Worm (Caenorhabditis elegans) whole organism, young adult: ENCODE measurements around the gene Y51H7C.8.
A peak's percentile ranks its signal among the peaks of the same experiment; 100 is the strongest.

Experiments used
- B0261.1 ChIP-seq: sonication (generic microtip); optimal IDR thresholded peaks from 2 replicates; lab custom pipeline; 2016; ENCODE audit warnings: mild to moderate bottlenecking, missing genetic modification characterization, moderate library complexity, missing compliant biosample characterization
- C17E4.6 ChIP-seq: fragments of 200-800 bp; sonication (Bioruptor generic); IDR thresholded peaks from 2 replicates; pipeline ENCODE4 v1.3.6; 2022; ENCODE audit warnings: missing genetic modification reagents, missing genetic modification characterization, missing compliant biosample characterization
- D2030.7 ChIP-seq: fragments of 200-800 bp; sonication (Bioruptor generic); IDR thresholded peaks from 2 replicates; pipeline ENCODE4 v1.3.6; 2022; ENCODE audit warnings: missing genetic modification reagents, missing genetic modification characterization, missing compliant biosample characterization
- F10E7.11 ChIP-seq: sonication (generic microtip); optimal IDR thresholded peaks from 2 replicates; lab custom pipeline; 2017; ENCODE audit warnings: mild to moderate bottlenecking, missing genetic modification characterization, moderate library complexity, missing compliant biosample characterization
- F23B12.7 ChIP-seq: sonication (generic microtip); optimal IDR thresholded peaks from 2 replicates; lab custom pipeline; 2017; ENCODE audit warnings: missing genetic modification characterization, mild to moderate bottlenecking, missing compliant biosample characterization, antibody characterized with exemption, moderate library complexity; ENCODE audit not compliant: insufficient read depth
- F37B4.10 ChIP-seq: fragments of 200-800 bp; sonication (Bioruptor generic); IDR thresholded peaks from 2 replicates; pipeline ENCODE4 v1.3.6; 2022; ENCODE audit warnings: missing genetic modification characterization, missing compliant biosample characterization
- K12H6.12 ChIP-seq: fragments of 200-800 bp; sonication (Bioruptor generic); optimal IDR thresholded peaks from 2 replicates; lab custom pipeline; 2018; ENCODE audit warnings: mild to moderate bottlenecking, missing genetic modification characterization, missing compliant biosample characterization
- Y56A3A.18 ChIP-seq: fragments of 200-800 bp; sonication (Bioruptor generic); IDR thresholded peaks from 2 replicates; pipeline ENCODE4 v1.3.6; 2022; ENCODE audit warnings: missing genetic modification reagents, missing genetic modification characterization, missing compliant biosample characterization
- Y95B8A.8 ChIP-seq: fragments of 200-800 bp; sonication (Bioruptor generic); IDR thresholded peaks from 2 replicates; pipeline ENCODE4 v1.3.6; 2022; ENCODE audit warnings: missing genetic modification reagents, missing genetic modification characterization, missing compliant biosample characterization
- aptf-3 ChIP-seq: fragments of 200-800 bp; sonication (Bioruptor generic); IDR thresholded peaks from 2 replicates; pipeline ENCODE4 v1.3.6; 2022; ENCODE audit warnings: missing genetic modification characterization, missing compliant biosample characterization
- attf-3 ChIP-seq: fragments of 200-800 bp; sonication (Bioruptor generic); conservative IDR thresholded peaks from 2 replicates; pipeline ENCODE4 v1.3.6; 2022; ENCODE audit warnings: missing genetic modification reagents, missing genetic modification characterization, missing compliant biosample characterization
- attf-6 ChIP-seq: fragments of 200-800 bp; sonication (Bioruptor generic); IDR thresholded peaks from 2 replicates; pipeline ENCODE4 v1.3.6; 2022; ENCODE audit warnings: missing genetic modification reagents, missing genetic modification characterization, missing compliant biosample characterization
- bed-1 ChIP-seq: fragments of 200-800 bp; sonication (Bioruptor generic); IDR thresholded peaks from 2 replicates; pipeline ENCODE4 v1.3.6; 2022; ENCODE audit warnings: missing genetic modification reagents, missing genetic modification characterization, missing compliant biosample characterization
- hlh-12 ChIP-seq: sonication (generic microtip); optimal IDR thresholded peaks from 2 replicates; lab custom pipeline; 2016; ENCODE audit warnings: missing genetic modification characterization, missing compliant biosample characterization
- hlh-26 ChIP-seq: fragments of 200-800 bp; sonication (Bioruptor generic); conservative IDR thresholded peaks from 2 replicates; pipeline ENCODE4 v1.3.6; 2022; ENCODE audit warnings: missing genetic modification reagents, missing genetic modification characterization, missing compliant biosample characterization
- hmg-1.2 ChIP-seq: fragments of 200-800 bp; sonication (Bioruptor generic); IDR thresholded peaks from 2 replicates; pipeline ENCODE4 v1.3.6; 2022; ENCODE audit warnings: missing genetic modification reagents, missing genetic modification characterization, missing compliant biosample characterization
- hmg-20 ChIP-seq: fragments of 200-800 bp; sonication (Bioruptor generic); IDR thresholded peaks from 2 replicates; pipeline ENCODE4 v1.3.6; 2022; ENCODE audit warnings: missing genetic modification reagents, missing genetic modification characterization, missing compliant biosample characterization
- let-526 ChIP-seq: fragments of 200-800 bp; sonication (Bioruptor generic); IDR thresholded peaks from 2 replicates; pipeline ENCODE4 v1.3.6; 2022; ENCODE audit warnings: missing genetic modification reagents, missing genetic modification characterization, missing compliant biosample characterization
- let-607 ChIP-seq, 2 experiments: fragments of 200-800 bp in 1 of 2; sonication (Bioruptor generic) in 1 of 2; sonication (generic microtip) in 1 of 2; optimal IDR thresholded peaks; 2 replicates each; lab custom pipeline; 2016 to 2018; ENCODE audit warnings: mild to moderate bottlenecking in 2 of 2, missing compliant biosample characterization in 2 of 2, missing genetic modification characterization in 2 of 2, moderate library complexity in 2 of 2, missing genotype in 1 of 2
- lin-35 ChIP-seq, 3 experiments: fragments of 150-350 bp in 2 of 3; sonication (generic microtip) in 1 of 3; optimal IDR thresholded peaks; 2 replicates each; lab custom pipeline; 2014 to 2018; ENCODE audit warnings: missing biosample characterization in 3 of 3, missing genetic modification characterization in 3 of 3, missing genetic modification reagents in 3 of 3
- lin-40 ChIP-seq: sonication (generic microtip); optimal IDR thresholded peaks from 2 replicates; lab custom pipeline; 2016; ENCODE audit warnings: missing genetic modification characterization, mild to moderate bottlenecking, missing compliant biosample characterization, missing genotype, missing genetic modification reagents
- lir-1 ChIP-seq: fragments of 200-800 bp; sonication (Bioruptor generic); conservative IDR thresholded peaks from 2 replicates; pipeline ENCODE4 v1.3.6; 2022; ENCODE audit warnings: missing genetic modification reagents, missing genetic modification characterization, missing compliant biosample characterization
- lsl-1 ChIP-seq: fragments of 200-800 bp; sonication (Bioruptor generic); optimal IDR thresholded peaks from 2 replicates; lab custom pipeline; 2018; ENCODE audit warnings: mild to moderate bottlenecking, missing genetic modification characterization, moderate library complexity, missing compliant biosample characterization
- lsy-27 ChIP-seq: sonication (generic microtip); optimal IDR thresholded peaks from 2 replicates; lab custom pipeline; 2017; ENCODE audit warnings: missing genetic modification characterization, mild to moderate bottlenecking, missing compliant biosample characterization, antibody characterized with exemption, missing genotype, borderline replicate concordance; ENCODE audit not compliant: insufficient read depth
- nhr-120 ChIP-seq: fragments of 200-800 bp; sonication (Bioruptor generic); IDR thresholded peaks from 2 replicates; pipeline ENCODE4 v1.3.6; 2022; ENCODE audit warnings: missing genetic modification characterization, missing compliant biosample characterization
- rpc-1 ChIP-seq, 2 experiments: fragments of 150-350 bp in 1 of 2; sonication (generic microtip) in 1 of 2; optimal IDR thresholded peaks; 2 replicates each; lab custom pipeline; 2014 to 2018; ENCODE audit warnings: missing biosample characterization in 1 of 2, missing genetic modification characterization in 1 of 2, missing genetic modification reagents in 1 of 2, missing genotype in 1 of 2
- sptf-2 ChIP-seq: fragments of 200-800 bp; sonication (Bioruptor generic); optimal IDR thresholded peaks from 2 replicates; lab custom pipeline; 2018; ENCODE audit warnings: mild to moderate bottlenecking, missing genetic modification characterization, missing compliant biosample characterization
- tbp1 ChIP-seq: fragments of 200-800 bp; sonication (Bioruptor generic); optimal IDR thresholded peaks from 2 replicates; lab custom pipeline; 2018; ENCODE audit warnings: mild to moderate bottlenecking, missing genetic modification characterization, missing compliant biosample characterization
- unc-130 ChIP-seq: sonication (generic microtip); optimal IDR thresholded peaks from 2 replicates; lab custom pipeline; 2016; ENCODE audit warnings: missing genetic modification reagents, missing genetic modification characterization, missing compliant biosample characterization
- unc-62 ChIP-seq: fragments of 150-350 bp; optimal IDR thresholded peaks from 2 replicates; lab custom pipeline; 2014; ENCODE audit warnings: missing biosample characterization, missing genetic modification reagents, missing genetic modification characterization

Y51H7C.8 gene

DNA sequence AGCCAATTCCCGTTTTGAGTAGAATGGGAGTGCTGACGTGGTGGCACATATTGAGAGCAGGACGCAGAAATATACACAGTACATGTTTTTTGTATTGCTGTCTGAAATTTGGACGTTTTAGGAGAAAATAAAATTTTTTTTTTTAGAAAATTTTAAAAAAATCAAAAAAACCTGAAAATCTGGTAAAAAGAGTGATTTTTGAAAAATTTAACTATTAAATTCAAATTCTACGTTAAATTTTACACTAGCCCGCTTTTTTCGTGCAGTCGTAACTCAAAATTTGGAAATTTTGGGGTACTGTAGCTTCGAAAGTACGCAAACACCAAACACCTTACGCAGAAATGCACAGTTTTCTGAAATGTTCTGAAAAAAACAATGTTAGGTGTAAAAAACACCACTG is 43.7 kb upstream of the Y51H7C.8 start, which contains the start of gene C13A10.2:
Gene C13A10.2, minus strand, starts transcription at position 101 of the 400 bp plus-strand sequence.
- TF ChIP-seq Y95B8A.8 (GFP tag; lab: Robert Waterston, UW) (no peak), let-607 (tag; optimal IDR thresholded peaks at IDR 0.05; lab: Kevin White, UChicago) (no peak), F10E7.11 (tag; lab: Kevin White, UChicago) (no peak), lsl-1 (GFP tag; lab: Kevin White, UChicago) (peak; percentile 28)

DNA sequence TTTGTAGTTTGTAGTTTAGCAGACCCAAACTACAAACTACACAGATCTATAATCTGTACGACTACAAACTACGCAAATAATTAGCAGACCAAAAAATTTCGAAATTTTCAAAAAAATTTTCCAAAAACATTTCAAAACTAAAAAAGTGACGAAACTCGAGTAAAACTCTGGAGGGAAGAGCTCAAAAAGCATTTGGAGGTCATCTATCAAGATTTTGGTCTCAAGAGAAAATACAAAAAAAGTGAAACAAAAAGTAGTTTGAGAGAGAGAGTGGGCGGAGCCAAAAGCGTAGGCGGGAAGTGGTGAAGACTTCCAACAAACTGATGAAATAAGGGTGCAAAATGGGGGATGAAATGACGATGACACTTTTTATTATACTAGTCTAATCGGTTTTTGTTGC is 41.3 kb upstream of the Y51H7C.8 start:
- no peak for TF ChIP-seq hmg-1.2 (GFP tag; lab: Robert Waterston, UW)
- TF ChIP-seq tbp1, result no peak
- no peak for TF ChIP-seq C17E4.6 (GFP tag; lab: Robert Waterston, UW)
- TF ChIP-seq attf-3 (GFP tag; lab: Robert Waterston, UW), result no peak
- TF ChIP-seq bed-1 (GFP tag; lab: Robert Waterston, UW), result no peak
- no peak for TF ChIP-seq unc-62
- TF ChIP-seq sptf-2 (GFP tag; lab: Kevin White, UChicago), result no peak
- no peak for TF ChIP-seq lsy-27 (tag; lab: Kevin White, UChicago)
- no peak for TF ChIP-seq lsl-1 (GFP tag; lab: Kevin White, UChicago)
- TF ChIP-seq F37B4.10, result no peak
- TF ChIP-seq hlh-26 (GFP tag; lab: Robert Waterston, UW), result no peak
- TF ChIP-seq lin-40 (tag; lab: Kevin White, UChicago), result no peak
- no peak for TF ChIP-seq lin-35 (GFP tag; optimal IDR thresholded peaks at IDR 0.05; lab: Kevin White, UChicago)
- TF ChIP-seq hmg-20 (GFP tag; lab: Robert Waterston, UW), result no peak

DNA sequence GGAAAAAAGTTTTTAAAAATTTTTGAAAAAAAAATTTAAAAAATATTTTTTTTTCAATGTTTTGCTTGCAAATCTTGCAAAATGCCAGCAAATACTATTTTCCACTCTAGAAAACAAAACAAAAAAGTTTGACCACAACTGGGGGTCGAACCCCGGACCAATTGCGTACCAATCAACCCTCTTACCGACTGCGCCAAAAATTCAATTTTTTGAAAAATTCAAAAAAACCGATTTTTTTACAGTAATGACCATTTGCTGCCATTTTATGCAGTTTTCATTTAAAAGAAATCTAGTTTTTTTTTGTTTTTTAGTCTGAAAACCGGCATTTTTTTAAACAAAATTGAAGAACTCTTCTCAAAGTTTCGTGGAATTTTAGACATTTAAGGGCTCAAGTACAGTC is 39.2 kb upstream of the Y51H7C.8 start:
- TF ChIP-seq rpc-1 (optimal IDR thresholded peaks at IDR 0.05; lab: Kevin White, UChicago), result peak; percentile 26
- TF ChIP-seq rpc-1 (tag; optimal IDR thresholded peaks at IDR 0.05; lab: Kevin White, UChicago), result peak; percentile 60
- TF ChIP-seq tbp1, result peak; percentile 51
- TF ChIP-seq nhr-120 (GFP tag; lab: Robert Waterston, UW), result no peak
- no peak for TF ChIP-seq K12H6.12 (tag; lab: Kevin White, UChicago)

DNA sequence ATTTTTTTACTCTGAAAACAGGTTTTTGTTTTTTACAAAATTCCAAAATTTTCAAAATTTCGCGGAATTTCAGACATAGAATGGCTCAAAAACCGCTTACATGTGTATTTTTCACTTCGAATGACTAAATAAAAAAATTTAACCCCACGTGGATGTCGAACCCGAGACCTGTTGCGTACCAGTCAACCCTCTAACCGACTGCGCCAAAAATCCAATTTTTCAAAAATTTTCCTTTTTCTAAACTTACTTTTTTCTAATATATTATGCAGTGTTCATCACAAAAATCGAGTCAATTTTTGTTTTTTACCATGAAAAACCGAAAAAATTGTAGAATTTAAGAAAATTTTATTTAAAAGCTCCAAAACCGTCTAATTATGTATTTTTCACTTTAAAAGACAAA is 35.6 kb upstream of the Y51H7C.8 start:
- TF ChIP-seq hmg-1.2 (GFP tag; lab: Robert Waterston, UW), result no peak
- no peak for TF ChIP-seq hlh-12 (tag; lab: Kevin White, UChicago)
- no peak for TF ChIP-seq attf-6 (GFP tag; lab: Robert Waterston, UW)
- TF ChIP-seq tbp1, result peak; percentile 69
- TF ChIP-seq D2030.7, result no peak
- no peak for TF ChIP-seq aptf-3 (GFP tag; lab: Robert Waterston, UW)
- TF ChIP-seq B0261.1 (tag; lab: Kevin White, UChicago), result peak; percentile 29
- no peak for TF ChIP-seq F23B12.7 (tag; lab: Kevin White, UChicago)
- TF ChIP-seq rpc-1 (optimal IDR thresholded peaks at IDR 0.05; lab: Kevin White, UChicago), result peak; percentile 19
- peak; percentile 61 for TF ChIP-seq rpc-1 (tag; optimal IDR thresholded peaks at IDR 0.05; lab: Kevin White, UChicago)
- no peak for TF ChIP-seq unc-62
- no peak for TF ChIP-seq unc-130 (GFP tag; lab: Kevin White, UChicago)
- no peak for TF ChIP-seq let-526 (GFP tag; lab: Robert Waterston, UW)

DNA sequence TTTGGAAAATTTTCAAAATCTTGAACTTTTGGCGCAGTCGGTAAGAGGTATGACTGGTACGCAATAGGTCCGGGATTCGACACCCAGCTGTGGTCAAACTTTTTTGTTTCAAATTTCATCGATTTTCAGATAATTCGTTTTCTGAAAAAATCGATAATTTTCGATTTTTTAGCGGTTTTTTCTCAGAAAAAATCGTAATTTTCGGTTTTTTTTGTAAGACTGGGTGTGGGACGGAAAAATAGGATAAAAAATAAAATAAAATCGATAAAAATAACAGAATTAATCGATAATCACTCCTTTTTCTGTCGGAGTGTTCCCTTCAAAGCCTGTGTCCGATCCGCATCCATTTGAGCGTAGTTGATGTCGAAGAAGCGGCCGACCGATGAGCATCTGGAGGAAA is 32.8 kb upstream of the Y51H7C.8 start:
- TF ChIP-seq lir-1 (GFP tag; lab: Robert Waterston, UW) (no peak), rpc-1 (optimal IDR thresholded peaks at IDR 0.05; lab: Kevin White, UChicago) (no peak), rpc-1 (tag; optimal IDR thresholded peaks at IDR 0.05; lab: Kevin White, UChicago) (peak; percentile 4), Y56A3A.18 (no peak)
- TF ChIP-seq, all 124 proteins: peak for 1
